Fruit fly (Drosophila melanogaster): Measurements from ENCODE around the gene CG3213.

CG3213 gene

DNA sequence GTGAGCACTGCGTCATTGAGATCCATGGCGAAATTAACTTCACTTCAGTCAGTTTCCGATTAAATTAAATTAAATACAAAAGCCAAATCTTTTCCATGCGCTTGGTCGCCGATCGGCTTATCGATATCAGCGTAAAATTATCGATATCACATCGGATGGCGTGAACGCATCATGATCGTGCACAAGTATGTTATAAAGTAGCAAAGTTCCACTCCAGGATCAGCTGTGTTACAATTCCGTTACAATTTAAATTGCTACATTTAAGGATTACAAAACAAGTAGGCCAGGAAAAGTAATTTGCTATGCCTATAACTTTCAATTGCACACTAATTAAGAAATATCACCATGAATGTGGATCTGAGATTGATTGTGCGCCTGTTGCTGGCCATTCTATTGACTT is 49.6 kb downstream of the CG3213 start, which contains the start of the genes Pif1 and CG31776 (continued):
- TF ChIP-seq CG11504 (tag; optimal IDR thresholded peaks at IDR 0.05) (no peak), sob (GFP tag; IDR thresholded peaks at IDR 0.05) (no peak), BtbVII (GFP tag; optimal IDR thresholded peaks at IDR 0.05) (no peak), CG17361 (GFP tag; IDR thresholded peaks at IDR 0.05) (no peak), NFAT (GFP tag; IDR thresholded peaks at IDR 0.05) (no peak), seq (GFP tag; IDR thresholded peaks at IDR 0.05) (no peak), eve (GFP tag; optimal IDR thresholded peaks at IDR 0.05) (no peak), MESR4 (GFP tag; optimal IDR thresholded peaks at IDR 0.05) (peak; percentile 44), Jarid2 (GFP tag; optimal IDR thresholded peaks at IDR 0.05) (no peak), CTCF (GFP tag; optimal IDR thresholded peaks at IDR 0.05) (peak; percentile 69), nau (GFP tag; optimal IDR thresholded peaks at IDR 0.05) (no peak), Xbp1 (GFP tag; optimal IDR thresholded peaks at IDR 0.05) (no peak), Poxn (GFP tag; IDR thresholded peaks at IDR 0.05) (no peak), fd96Cb (tag; optimal IDR thresholded peaks at IDR 0.05) (no peak), Dfd (GFP tag; optimal IDR thresholded peaks at IDR 0.05) (no peak), CG17829 (tag; optimal IDR thresholded peaks at IDR 0.05) (peak; percentile 42), lmd (GFP tag; IDR thresholded peaks at IDR 0.05) (no peak), CG5245 (GFP tag; optimal IDR thresholded peaks at IDR 0.05) (no peak), fu2 (GFP tag; optimal IDR thresholded peaks at IDR 0.05) (no peak), Meics (GFP tag; optimal IDR thresholded peaks at IDR 0.05) (no peak), sim (GFP tag; IDR thresholded peaks at IDR 0.05) (no peak), h (optimal IDR thresholded peaks at IDR 0.05) (no peak), CG1647 (GFP tag; optimal IDR thresholded peaks at IDR 0.05) (no peak), gce (GFP tag; IDR thresholded peaks at IDR 0.05) (no peak), HHEX (GFP tag; optimal IDR thresholded peaks at IDR 0.05) (no peak), Kr (GFP tag; optimal IDR thresholded peaks at IDR 0.05) (no peak), ro (GFP tag; IDR thresholded peaks at IDR 0.05) (no peak), oc (tag; optimal IDR thresholded peaks at IDR 0.05) (no peak), zen (tag; optimal IDR thresholded peaks at IDR 0.05) (peak; percentile 37), ara (GFP tag; IDR thresholded peaks at IDR 0.05) (no peak), dimm (GFP tag; IDR thresholded peaks at IDR 0.05) (no peak), Atf6 (GFP tag; IDR thresholded peaks at IDR 0.05) (no peak), CG6272 (GFP tag; IDR thresholded peaks at IDR 0.05) (no peak), org-1 (GFP tag; optimal IDR thresholded peaks at IDR 0.05) (no peak), nerfin-2 (GFP tag; IDR thresholded peaks at IDR 0.05; ENCODE audit: partially characterized antibody) (peak; percentile 83), croc (GFP tag; conservative IDR thresholded peaks at IDR 0.05) (no peak), CG18011 (GFP tag; optimal IDR thresholded peaks at IDR 0.05) (no peak), tll (GFP tag; optimal IDR thresholded peaks at IDR 0.05) (peak in 1 of 2 experiments; percentile 39), Hmr (GFP tag; optimal IDR thresholded peaks at IDR 0.05) (no peak), pfk (GFP tag; optimal IDR thresholded peaks at IDR 0.05) (no peak), Max (GFP tag; optimal IDR thresholded peaks at IDR 0.05) (no peak), CG30020 (tag; optimal IDR thresholded peaks at IDR 0.05) (peak; percentile 24), CG16815 (GFP tag; optimal IDR thresholded peaks at IDR 0.05) (no peak), CG12659 (GFP tag; optimal IDR thresholded peaks at IDR 0.05) (peak; percentile 27), gsb (GFP tag; IDR thresholded peaks at IDR 0.05) (no peak), CG18764 (GFP tag; optimal IDR thresholded peaks at IDR 0.05) (no peak), slp2 (GFP tag; optimal IDR thresholded peaks at IDR 0.05) (no peak), gsb-n (tag; optimal IDR thresholded peaks at IDR 0.05) (no peak), CG2202 (tag; optimal IDR thresholded peaks at IDR 0.05) (no peak), CG1792 (GFP tag; optimal IDR thresholded peaks at IDR 0.05) (no peak), CG3995 (GFP tag; optimal IDR thresholded peaks at IDR 0.05) (peak; percentile 78), HmgD (GFP tag; optimal IDR thresholded peaks at IDR 0.05) (no peak), CG4820 (GFP tag; optimal IDR thresholded peaks at IDR 0.05) (no peak)

Measured in whole organism, embryonic.